Worm (Caenorhabditis elegans) whole organism, L4/young adult: Measurements from ENCODE around the gene nlr-1.

Experiments
- W03F9.2 ChIP-seq: fragments of 150-350 bp; optimal IDR thresholded peaks from 2 replicates; lab custom pipeline; 2014; ENCODE audit warnings: missing biosample characterization, missing genetic modification characterization
- dao-5 ChIP-seq: sonication (generic microtip); optimal IDR thresholded peaks from 2 replicates; lab custom pipeline; 2016; ENCODE audit warnings: missing genotype, missing genetic modification characterization, moderate library complexity, missing compliant biosample characterization
- him-1 ChIP-seq: sonication (generic microtip); optimal IDR thresholded peaks from 2 replicates; lab custom pipeline; 2016; ENCODE audit warnings: missing genotype, missing genetic modification reagents, missing genetic modification characterization, missing compliant biosample characterization

The nlr-1 gene

DNA sequence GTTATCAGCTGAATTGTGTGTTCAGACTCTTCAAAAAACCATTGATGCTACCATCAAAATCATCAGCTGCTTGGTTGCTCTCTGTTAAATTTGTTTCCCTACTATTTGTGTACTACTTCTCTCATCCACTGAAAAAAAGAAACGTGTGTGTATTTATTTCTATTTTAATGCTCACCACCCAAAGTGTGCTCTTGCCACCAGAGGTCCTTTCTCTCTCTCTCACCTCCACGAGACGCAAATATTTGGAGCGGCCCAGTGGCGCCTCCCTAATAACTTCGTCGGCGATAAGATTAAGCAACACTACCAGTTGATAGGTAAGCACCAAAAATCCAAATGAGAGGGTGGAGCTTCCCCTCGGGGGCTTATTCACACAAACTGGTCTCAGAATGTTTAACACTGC, 22.7 kb upstream of the nlr-1 start:
- no peak for TF ChIP-seq dao-5
- no peak for TF ChIP-seq W03F9.2 (tag; lab: Kevin White, UChicago)
- no peak for TF ChIP-seq him-1

DNA sequence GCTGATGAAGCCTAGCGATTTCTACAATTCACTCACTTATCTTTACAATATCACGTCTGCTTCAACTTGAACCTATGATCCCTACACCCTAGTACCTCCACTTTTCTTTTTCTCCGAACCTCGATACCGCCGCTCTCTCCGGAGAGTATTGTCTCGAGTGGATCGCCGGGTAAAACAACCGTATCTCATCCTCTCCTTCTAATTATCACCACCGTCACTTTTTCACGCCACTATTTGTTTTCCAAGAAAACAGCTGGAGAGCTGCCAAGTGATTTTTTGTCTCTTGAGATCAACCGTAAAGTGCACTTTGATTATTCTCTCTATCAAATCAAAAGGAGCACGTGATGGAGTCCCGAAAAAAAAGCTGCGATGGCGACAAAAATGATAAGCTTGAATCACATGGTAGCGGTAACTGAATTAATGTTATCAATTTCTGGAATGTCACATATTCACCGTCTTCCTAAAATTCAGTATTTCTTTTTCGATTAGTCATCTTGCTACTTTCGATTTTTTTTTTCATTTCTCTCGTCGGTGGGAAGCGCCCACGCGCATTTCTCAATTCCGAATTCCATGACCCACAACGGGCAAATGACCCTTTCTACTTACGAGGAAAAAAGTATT, 21.5 kb upstream of the nlr-1 start:
- TF ChIP-seq W03F9.2 (tag; lab: Kevin White, UChicago) (no peak), him-1 (no peak), dao-5 (no peak)

DNA sequence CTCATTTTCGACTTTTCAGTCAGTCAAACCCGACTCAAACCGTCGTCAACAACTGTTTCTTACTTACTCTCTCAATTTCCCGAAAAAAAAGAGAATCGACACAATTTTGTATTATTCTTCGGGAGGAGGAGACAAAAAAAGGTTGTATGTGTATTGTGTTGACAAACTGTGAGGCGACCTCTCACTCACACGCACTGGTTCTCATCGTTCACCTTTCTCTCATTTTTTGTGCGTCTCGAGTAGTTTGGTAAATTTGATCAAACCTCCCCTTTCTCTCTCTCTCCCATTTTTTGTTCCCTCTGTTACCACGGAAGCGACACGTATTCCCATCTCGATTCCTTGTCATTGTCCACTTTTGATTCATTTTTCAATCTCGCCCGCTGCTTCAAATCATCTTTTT, 20.7 kb upstream of the nlr-1 start:
- TF ChIP-seq him-1 (no peak), dao-5 (no peak), W03F9.2 (tag; lab: Kevin White, UChicago) (no peak)

DNA sequence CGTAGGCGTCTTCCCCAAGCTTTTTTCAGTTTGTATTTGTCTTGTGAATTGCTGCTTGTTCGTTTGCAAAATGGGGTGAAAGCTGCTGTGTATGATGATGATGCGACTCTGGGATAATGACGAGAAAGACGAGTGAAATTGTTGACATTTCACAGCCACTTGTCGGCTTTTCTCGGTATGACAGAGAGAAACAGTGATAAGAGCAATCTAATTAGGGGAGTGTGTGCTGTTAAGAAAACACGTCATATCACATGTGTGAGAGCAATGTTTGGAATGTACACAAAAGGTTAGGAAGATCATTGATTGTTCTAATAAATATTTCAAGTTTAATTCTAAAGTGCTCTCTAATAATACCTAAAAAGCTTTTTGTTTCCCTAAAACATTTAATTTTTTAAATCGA, 19.5 kb upstream of the nlr-1 start:
- TF ChIP-seq him-1 (no peak), dao-5 (no peak), W03F9.2 (tag; lab: Kevin White, UChicago) (no peak)

DNA sequence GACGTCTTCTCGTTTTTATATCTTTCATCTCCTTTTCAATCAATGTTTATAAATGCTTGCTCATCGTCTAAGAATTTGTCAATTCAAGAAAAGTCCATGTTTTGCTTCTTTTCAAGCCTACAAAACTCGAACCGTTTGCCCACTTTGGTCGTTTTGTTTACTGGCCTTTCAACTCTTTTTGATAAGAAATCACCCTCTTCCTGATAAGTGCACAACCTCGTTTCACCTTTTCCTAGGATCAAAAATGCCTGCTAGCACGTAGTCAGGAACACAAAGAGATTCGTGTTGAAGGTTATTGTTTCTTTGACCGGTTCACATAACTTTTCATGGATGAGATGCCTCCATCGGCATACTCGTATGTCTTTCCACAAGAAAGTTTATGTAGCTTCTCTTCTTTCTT, 18.5 kb upstream of the nlr-1 start:
- TF ChIP-seq him-1 (no peak), W03F9.2 (tag; lab: Kevin White, UChicago) (no peak), dao-5 (no peak)

DNA sequence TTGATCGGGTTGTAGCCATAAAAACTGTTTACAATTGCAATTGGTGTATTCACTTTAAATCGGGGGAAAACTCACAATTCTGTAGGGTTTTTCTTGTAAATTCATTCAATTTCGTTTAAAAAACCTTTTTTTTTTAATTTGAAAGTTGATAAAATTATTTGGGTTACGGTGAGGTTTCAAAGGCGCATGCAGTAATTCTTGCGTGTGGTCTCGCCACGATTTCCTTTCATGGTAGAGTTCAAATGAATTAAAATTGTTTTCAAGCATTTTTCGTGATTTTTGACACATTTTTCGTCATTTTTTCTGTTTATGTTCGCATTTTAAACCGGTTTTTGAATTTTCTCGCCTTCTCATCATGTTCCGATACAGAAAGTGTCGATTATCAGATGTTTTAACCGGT, 16.5 kb upstream of the nlr-1 start:
- TF ChIP-seq dao-5 (no peak), W03F9.2 (tag; lab: Kevin White, UChicago) (peak; percentile 12)

DNA sequence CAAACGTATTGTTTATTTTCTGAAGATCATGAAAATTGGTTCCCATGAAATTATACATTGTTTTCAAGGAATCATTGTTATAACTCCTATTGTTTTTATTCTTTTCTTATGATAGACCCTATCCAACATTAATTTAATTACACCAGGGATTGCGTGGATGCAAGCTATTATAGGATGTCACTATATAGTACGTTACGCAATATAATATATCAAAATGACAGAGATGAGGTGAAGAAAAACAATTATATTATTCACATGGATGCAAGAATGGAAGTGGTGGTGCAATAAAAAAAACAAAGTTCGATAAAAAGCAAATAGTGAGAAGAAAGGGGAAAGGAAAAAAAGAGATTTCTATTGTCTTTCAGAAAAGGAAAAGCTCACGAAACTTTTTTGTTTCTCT, 15.2 kb upstream of the nlr-1 start:
- TF ChIP-seq dao-5 (no peak), him-1 (no peak), W03F9.2 (tag; lab: Kevin White, UChicago) (no peak)

DNA sequence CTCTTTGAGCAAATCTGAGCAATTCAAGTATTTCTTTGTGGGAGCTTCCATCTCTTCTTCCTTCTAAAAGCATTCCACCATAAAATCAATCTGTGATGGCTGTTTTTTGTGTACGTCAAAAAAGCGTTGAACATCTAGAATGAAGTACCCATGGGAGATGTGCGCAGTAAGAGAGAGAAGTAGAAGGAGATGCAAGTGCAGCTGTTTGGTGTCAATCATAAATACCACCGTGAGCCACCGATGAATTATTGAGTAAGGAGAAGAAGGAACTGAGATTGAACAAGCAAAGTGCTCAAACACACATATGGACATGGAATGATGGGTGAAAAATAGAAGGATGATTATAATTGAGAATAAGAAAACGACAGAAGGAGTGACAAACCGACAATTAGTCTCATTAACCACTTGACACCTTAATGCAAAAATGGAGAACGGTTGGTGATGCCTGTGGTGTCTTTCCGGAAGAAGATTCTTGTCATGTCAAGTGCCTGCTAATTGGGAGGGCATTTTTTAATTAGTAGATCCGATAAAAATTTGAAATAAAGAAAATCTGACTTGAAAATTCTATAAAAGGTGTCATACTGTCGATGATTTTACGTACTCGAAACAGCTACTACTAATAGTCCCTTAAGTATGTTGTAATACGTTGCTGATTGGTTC, 14.1 kb upstream of the nlr-1 start:
- TF ChIP-seq W03F9.2 (tag; lab: Kevin White, UChicago) = no peak
- no peak for TF ChIP-seq him-1
- no peak for TF ChIP-seq dao-5

DNA sequence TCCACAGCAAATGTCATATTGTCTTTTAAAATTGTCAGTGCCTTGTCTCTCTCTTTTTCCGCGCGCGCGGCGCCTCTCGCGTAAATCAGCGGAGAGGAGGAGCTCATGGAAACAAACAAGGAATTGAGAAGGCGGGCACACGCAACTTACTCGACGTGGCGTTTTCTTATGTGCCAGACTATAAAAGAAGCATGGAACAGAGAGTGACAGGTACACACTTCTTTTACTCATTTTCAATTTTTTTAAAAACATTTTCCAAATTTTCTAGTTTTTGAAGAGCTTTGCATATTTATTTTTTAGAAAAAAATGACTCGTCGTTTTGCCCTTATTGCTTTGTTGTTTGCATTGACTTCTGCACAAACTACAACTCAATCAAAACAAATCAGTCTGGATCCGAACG, 10.2 kb downstream of the nlr-1 start, which contains the start of gene F20B10.3:
Gene F20B10.3, plus strand, starts transcription at position 301 of the 400 bp plus-strand sequence.
- TF ChIP-seq W03F9.2 (tag; lab: Kevin White, UChicago) (no peak), him-1 (no peak)

DNA sequence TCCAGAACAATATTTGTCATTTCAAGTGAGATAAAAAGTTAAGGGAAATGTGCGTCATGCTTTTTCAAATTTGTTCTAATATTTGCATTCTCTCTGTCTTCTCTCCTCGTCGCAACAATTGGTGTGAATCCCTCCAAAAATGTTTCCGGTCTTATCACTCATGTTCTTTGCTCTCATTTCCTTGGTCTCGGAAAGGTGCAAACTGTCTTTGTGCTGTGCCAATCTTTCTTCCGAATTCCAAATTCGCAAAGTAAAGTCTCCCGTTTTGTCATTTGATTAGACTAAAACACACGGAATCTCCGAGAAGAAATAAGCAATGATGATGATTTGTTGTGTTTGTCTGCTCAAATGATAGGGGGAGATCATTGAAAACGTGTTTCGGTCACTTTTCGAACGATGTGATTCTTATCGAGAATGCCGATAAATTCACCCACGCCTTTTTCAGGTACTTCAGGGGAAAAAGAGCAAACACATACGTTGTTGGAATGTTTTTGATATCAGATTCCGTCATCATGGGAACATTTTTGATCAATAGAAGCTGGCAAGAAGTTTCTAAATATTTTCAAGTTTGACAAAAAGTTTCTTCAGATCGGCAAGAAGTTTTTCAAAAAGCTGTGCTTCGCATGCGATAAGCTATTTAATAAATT, 12.6 kb downstream of the nlr-1 start:
- no peak for TF ChIP-seq dao-5
- no peak for TF ChIP-seq W03F9.2 (tag; lab: Kevin White, UChicago)
- no peak for TF ChIP-seq him-1

DNA sequence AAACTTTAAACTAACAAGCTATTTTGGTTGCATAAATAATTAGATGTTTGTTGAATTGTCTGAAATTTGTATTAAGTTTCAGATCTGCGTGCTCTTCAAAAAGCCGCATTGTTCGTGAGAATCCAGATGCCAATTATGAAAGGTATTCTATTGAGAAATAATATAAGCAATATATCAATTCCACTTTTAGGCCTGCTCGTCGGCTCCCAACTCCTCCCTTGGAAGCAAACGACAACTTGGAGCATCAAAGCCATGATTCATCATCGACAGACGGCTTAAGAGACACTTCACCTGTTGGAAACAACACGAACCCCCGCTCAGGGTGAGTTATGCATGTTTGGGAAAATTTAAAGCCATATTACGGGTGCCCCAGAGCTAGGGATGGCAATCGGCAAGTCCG, 15.4 kb downstream of the nlr-1 start:
- TF ChIP-seq him-1 (no peak), dao-5 (no peak), W03F9.2 (tag; lab: Kevin White, UChicago) (no peak)

DNA sequence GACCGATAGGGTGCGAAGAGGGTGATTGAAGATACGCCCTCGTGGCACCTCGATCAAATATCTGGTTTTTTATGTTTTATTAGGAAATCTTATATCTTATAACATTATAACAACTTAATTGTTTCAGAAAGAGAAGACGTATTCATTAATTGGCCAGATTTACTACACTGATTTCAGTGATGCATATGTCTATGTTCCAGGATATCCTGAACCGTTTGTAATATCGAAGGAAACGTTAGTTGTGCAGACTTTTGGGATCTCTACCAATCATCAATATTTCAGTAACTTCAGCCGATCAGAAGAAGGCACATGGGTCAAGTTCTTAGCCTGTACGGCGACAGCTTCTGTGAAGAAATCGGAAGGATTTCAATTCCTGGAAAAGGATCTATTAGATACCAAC, 17.7 kb downstream of the nlr-1 start:
- TF ChIP-seq him-1 = no peak
- no peak for TF ChIP-seq dao-5
- no peak for TF ChIP-seq W03F9.2 (tag; lab: Kevin White, UChicago)

DNA sequence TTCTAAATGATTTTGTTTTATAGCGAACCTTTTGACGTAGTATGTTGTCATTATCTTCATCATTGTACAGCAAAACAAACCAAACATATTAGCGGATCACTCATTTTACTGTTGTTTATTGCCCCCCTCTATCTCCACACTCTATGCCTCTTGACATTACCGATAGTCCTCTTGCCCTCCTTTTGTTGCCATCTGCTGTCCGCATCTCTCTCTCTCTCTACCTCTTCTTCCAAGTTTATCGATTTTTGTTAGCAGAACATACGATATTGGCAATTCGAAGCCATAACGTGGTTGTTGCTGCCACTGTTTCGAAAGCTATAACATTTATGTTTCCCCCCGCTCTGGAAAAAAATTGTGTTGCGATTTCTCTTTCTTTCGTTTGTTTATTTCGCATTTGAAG, 20.2 kb downstream of the nlr-1 start:
- no peak for TF ChIP-seq dao-5

DNA sequence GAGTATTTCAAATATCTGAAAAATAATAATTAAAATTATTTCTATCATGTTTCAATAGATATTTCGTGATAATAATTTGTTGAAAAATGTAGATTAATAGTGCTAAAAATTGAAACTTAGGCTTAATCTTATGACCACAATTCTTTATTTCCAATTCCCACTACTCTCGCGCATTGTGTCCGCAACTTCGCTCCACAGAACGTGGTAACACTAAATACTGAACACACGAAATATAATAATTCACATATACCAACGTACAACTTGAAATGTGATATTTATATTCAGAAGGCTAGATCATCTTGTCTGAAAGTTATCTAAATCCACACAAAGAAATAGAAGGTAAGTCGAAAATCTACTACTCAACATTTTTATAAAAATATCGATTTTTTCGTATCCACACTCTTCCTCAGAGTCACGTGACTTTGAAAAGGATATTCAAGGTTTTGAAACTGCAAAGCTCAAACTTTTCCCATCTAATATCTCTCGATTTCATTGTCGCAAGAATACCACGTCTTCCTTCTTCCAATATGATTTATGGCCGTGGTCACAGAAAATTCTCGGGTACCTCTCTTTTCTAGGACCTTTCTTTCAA, 21.4 kb downstream of the nlr-1 start, which contains the start of gene eri-12:
Gene eri-12, plus strand, starts transcription at position 197 of the 592 bp plus-strand sequence.
- TF ChIP-seq W03F9.2 (tag; lab: Kevin White, UChicago) (no peak), dao-5 (no peak), him-1 (no peak)

DNA sequence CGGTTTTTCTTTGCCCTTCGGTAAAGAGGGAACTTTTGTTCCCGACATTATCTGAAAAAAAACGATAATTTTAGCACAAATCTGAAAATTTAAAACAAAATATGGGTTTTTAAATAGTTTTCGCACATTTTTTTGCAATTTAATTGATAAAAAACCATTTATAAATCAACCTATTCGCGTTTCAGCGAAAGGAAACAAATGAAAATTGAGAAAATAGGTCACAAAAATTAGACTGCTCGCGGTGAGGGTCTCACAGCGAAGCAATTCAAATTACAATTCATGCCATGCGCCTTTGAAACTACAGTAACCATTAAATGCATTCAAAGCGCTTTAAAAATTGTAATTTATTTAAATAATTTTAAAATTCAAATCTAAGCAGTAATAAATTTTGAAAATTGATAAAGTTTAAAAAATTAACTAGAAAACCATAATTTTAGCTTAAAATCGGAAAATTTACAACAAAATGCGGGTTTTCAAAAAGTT, 23.9 kb downstream of the nlr-1 start, which contains the start of gene B0001.7:
Gene B0001.7, minus strand, starts transcription at position 51 of the 483 bp plus-strand sequence.
- no peak for TF ChIP-seq dao-5
